Worm (Caenorhabditis elegans): ENCODE measurements around the gene lmd-5.

lmd-5 gene

DNA sequence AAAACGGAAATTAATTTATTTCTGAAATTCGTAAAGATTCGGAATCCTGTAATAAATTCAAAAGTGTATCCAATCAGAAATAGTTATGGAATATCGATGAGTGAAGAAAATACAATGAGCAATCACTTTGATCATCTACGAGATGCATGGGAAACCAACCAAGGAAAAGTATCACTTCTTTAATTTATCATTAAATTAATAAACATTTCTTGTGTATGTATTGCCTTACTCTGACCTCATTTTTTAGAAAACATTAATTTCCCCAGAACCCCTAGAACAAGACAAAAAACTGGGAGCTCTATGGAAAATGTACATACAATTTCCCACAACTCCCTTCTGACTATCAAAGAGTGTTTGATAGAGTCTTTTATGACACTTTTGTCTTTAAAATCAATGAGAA is 10.5 kb downstream of the lmd-5 start, which contains the start of gene F10D2.16:
Gene F10D2.16, plus strand, starts transcription at position 301 of the 400 bp plus-strand sequence.
- TF ChIP-seq nhr-11 (tag; optimal IDR thresholded peaks at IDR 0.05) (no peak), elt-3 (tag; optimal IDR thresholded peaks at IDR 0.05) (no peak), nhr-23 (tag; optimal IDR thresholded peaks at IDR 0.05) (no peak), mdl-1 (tag; optimal IDR thresholded peaks at IDR 0.05) (no peak), skn-1 (tag; optimal IDR thresholded peaks at IDR 0.05) (no peak), ztf-11 (tag; optimal IDR thresholded peaks at IDR 0.05) (no peak), egl-27 (tag; optimal IDR thresholded peaks at IDR 0.05) (no peak), nhr-21 (tag; optimal IDR thresholded peaks at IDR 0.05) (no peak), nhr-12 (tag; optimal IDR thresholded peaks at IDR 0.05) (no peak), lin-39 (tag; optimal IDR thresholded peaks at IDR 0.05) (no peak)

DNA sequence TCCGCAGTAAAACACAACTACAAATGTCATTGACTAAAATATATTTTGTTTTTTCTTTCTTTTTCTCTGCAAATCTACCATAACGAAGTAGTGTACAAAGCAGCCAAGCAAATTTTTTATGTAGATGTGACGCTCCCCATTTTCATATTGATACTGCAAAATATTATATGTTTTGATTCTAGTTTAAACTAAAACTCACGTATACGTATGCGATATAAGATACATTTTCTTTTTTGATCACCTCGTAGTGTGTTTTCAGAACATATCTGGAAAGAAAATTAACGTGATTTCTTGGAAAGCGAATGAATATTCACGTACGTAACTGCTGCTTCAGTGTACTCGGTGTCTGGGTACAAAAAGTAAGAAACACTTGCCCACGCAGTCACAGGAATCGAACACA is 13.4 kb downstream of the lmd-5 start:
- no peak for TF ChIP-seq nhr-237 (tag; optimal IDR thresholded peaks at IDR 0.05)
- TF ChIP-seq fos-1 (tag; optimal IDR thresholded peaks at IDR 0.05), result no peak
- no peak for TF ChIP-seq ZK546.5 (tag; optimal IDR thresholded peaks at IDR 0.05)
- no peak for TF ChIP-seq sma-3 (GFP tag; optimal IDR thresholded peaks at IDR 0.05)
- no peak for TF ChIP-seq alr-1 (tag; optimal IDR thresholded peaks at IDR 0.05)
- TF ChIP-seq crh-2 (tag; optimal IDR thresholded peaks at IDR 0.05), result no peak
- no peak for TF ChIP-seq nhr-25 (tag; optimal IDR thresholded peaks at IDR 0.05)
- no peak for TF ChIP-seq nhr-6 (tag; optimal IDR thresholded peaks at IDR 0.05)
- no peak for TF ChIP-seq nhr-12 (tag; optimal IDR thresholded peaks at IDR 0.05)

DNA sequence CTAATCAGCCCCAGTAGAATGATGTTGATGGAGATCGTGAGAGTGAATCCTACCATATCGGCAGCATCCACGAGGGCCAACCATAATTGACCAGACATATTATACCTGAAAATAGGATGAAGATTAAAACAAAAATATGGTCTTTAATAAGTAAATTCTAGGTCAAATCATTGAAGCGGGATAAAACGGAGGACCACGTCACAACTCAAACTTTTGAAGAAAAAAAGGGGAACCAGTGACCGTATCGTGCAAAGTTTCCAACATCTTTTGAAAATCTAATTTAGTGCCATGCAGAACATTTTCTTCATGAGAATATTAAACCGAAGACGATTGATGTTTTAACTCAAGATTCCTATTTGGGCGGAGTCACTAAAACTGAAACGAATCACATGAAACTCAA is 14.9 kb downstream of the lmd-5 start, which contains the start of gene str-112:
Gene str-112, minus strand, starts transcription at position 101 of the 400 bp plus-strand sequence.
- TF ChIP-seq nhr-6 (tag; optimal IDR thresholded peaks at IDR 0.05) (no peak), ztf-11 (tag; optimal IDR thresholded peaks at IDR 0.05) (no peak), egl-27 (tag; optimal IDR thresholded peaks at IDR 0.05) (no peak), nhr-25 (tag; optimal IDR thresholded peaks at IDR 0.05) (no peak), ztf-4 (tag; optimal IDR thresholded peaks at IDR 0.05) (no peak), crh-2 (tag; optimal IDR thresholded peaks at IDR 0.05) (no peak), ama-1 (optimal IDR thresholded peaks at IDR 0.05) (no peak), C34F6.9 (tag; optimal IDR thresholded peaks at IDR 0.05) (no peak), R02D3.7 (tag; optimal IDR thresholded peaks at IDR 0.05) (no peak), nhr-237 (tag; optimal IDR thresholded peaks at IDR 0.05) (no peak), unc-39 (tag; optimal IDR thresholded peaks at IDR 0.05) (no peak), nhr-11 (tag; optimal IDR thresholded peaks at IDR 0.05) (no peak), skn-1 (tag; optimal IDR thresholded peaks at IDR 0.05) (no peak)

DNA sequence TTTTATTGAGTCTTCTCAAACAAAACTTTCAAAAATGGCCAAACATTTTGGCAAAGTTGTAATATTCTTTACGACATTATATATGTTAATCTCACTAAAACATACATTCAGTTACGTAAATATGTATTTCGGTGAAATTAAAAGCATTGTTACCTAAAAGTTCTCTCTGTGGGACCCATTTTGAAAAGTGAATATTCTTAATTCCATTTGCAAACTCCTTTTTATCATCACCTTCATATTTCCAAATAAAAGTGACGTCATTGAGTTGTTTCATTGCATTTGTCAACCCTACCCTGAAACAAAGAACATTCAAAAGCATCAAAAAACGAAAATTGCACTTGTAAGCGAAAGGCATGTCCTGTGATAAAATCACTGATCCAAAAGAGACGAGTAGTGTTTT is 16.9 kb downstream of the lmd-5 start:
- TF ChIP-seq C34F6.9 (tag; optimal IDR thresholded peaks at IDR 0.05) (no peak), sma-9 (GFP tag; optimal IDR thresholded peaks at IDR 0.05) (peak; percentile 24), sma-9 (tag; optimal IDR thresholded peaks at IDR 0.05) (no peak)

DNA sequence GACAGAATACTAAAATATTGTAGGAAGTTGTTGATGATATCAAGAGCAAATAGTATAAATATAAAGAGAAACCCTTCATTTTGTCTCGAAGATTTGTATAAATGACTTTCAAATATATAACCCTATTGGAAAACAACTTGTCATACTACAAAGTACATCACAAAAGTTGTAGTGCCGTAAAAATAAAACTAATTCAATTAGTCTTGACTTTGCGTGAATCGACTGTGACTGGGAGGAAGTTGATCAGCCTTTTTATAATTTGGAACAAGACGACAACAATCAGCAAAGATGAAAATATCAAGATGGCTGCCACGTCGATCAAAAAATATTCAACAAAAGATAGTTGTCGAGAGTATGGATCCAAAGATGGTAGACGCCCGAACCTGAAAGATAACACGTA is 18.4 kb downstream of the lmd-5 start, which contains the start of gene ugt-40:
Gene ugt-40, minus strand, starts transcription at position 101 of the 400 bp plus-strand sequence.
- no peak for TF ChIP-seq ZK546.5 (tag; optimal IDR thresholded peaks at IDR 0.05)
- TF ChIP-seq sma-9 (GFP tag; optimal IDR thresholded peaks at IDR 0.05), result no peak
- TF ChIP-seq sma-9 (tag; optimal IDR thresholded peaks at IDR 0.05), result no peak
- no peak for TF ChIP-seq mab-5 (tag; optimal IDR thresholded peaks at IDR 0.05)
- TF ChIP-seq elt-1 (tag; optimal IDR thresholded peaks at IDR 0.05), result no peak
- TF ChIP-seq nhr-11 (tag; optimal IDR thresholded peaks at IDR 0.05), result no peak

DNA sequence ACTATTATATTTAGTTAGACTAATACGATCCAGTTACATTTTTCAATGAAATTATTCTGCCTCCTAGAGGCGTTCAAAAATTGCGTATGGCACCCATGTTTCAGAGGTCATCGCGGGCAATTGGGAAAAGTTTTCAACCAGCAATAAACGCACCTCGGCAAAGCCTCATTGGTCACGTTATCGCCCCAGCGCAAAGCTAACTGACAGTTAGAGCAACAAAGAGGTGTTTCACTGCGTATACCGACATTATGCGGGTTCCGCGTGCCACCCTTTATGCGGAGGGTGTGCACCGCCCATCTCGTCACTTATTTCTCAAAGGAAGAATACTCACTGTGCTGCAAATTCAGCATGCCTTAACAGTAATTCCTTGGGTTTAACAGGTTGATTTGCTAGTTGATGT is 19.2 kb downstream of the lmd-5 start:
- TF ChIP-seq unc-62 (GFP tag; optimal IDR thresholded peaks at IDR 0.05) (no peak), peb-1 (tag; optimal IDR thresholded peaks at IDR 0.05) (no peak), fos-1 (tag; optimal IDR thresholded peaks at IDR 0.05) (peak; percentile 11), nhr-10 (tag; optimal IDR thresholded peaks at IDR 0.05) (no peak), gmeb-1 (tag; optimal IDR thresholded peaks at IDR 0.05) (no peak), crh-2 (tag; optimal IDR thresholded peaks at IDR 0.05) (no peak), snpc-4 (tag; optimal IDR thresholded peaks at IDR 0.05) (peak; percentile 87)
